Fruit fly (Drosophila melanogaster): Measurements from ENCODE around the gene Ada.
A peak's percentile ranks its signal among the peaks of the same experiment; 100 is the strongest.

The Ada gene

DNA sequence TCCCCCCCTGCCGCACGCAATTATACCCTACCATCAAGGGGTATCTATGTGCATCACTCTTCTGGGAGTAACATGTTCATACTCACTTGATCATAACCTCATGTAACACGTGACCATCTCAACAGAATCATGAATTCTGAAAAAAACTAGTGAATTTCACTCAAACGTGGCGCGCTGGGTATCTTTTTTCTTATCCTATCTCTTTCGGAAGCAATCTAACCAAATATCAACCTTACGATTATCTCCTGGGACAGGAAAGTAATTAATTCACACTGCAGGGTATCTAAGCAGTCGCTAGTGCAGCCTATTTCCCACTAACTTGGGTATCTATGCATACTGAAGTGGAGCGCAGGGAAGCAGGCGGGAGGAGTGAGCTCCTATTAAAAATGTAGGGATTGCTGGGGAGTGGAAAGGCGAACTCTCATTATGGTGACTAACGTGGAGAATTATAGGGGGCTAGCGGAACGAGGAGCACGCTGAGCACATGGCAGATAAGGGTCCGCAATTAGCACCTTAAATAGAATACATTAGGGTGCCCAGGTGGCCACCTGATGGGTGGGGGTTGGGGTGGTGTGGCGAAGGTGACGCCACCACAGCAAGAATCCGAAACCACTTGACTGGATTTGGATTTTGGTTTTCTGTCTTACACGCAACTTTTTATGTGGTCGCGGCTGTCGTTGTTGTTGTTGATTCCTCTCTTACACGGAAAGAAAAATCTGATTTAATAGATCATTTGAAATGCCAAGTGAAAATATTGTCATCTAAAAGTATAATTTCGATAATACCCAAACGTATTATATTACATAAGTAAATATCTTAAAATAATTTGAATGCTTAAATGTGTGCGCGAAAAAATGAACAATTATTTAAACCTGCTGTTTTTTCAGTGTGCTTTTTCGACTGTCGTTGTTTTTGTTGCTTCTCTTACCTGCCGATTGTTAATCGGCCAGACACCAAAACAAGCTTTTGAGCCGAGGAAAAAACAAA, 9.6 kb upstream of the Ada start (continued):
- TF ChIP-seq croc (GFP tag; conservative IDR thresholded peaks at IDR 0.05) (peak; percentile 82), CG4282 (GFP tag; optimal IDR thresholded peaks at IDR 0.05) (peak; percentile 62), ERR (GFP tag; optimal IDR thresholded peaks at IDR 0.05) (peak; percentile 42), CG10462 (GFP tag; optimal IDR thresholded peaks at IDR 0.05) (peak; percentile 64), al (GFP tag; IDR thresholded peaks at IDR 0.05) (no peak), CG12236 (GFP tag; optimal IDR thresholded peaks at IDR 0.05) (peak; percentile 33), CG6813 (GFP tag; optimal IDR thresholded peaks at IDR 0.05) (peak; percentile 91), sug (tag; optimal IDR thresholded peaks at IDR 0.05) (peak; percentile 78), chif (GFP tag; optimal IDR thresholded peaks at IDR 0.05) (peak; percentile 61 to 65), NfI (GFP tag; optimal IDR thresholded peaks at IDR 0.05) (peak; percentile 90), Rx (GFP tag; IDR thresholded peaks at IDR 0.05) (no peak), CG15269 (tag; optimal IDR thresholded peaks at IDR 0.05) (peak; percentile 95), HLH54F (GFP tag; optimal IDR thresholded peaks at IDR 0.05) (peak; percentile 73), CG10209 (GFP tag; optimal IDR thresholded peaks at IDR 0.05) (peak; percentile 91), Awh (GFP tag; IDR thresholded peaks at IDR 0.05) (no peak), CG34224 (GFP tag; IDR thresholded peaks at IDR 0.05; ENCODE audit: partially characterized antibody) (no peak), Mrtf (GFP tag; IDR thresholded peaks at IDR 0.05) (no peak), CG12104 (GFP tag; optimal IDR thresholded peaks at IDR 0.05) (peak; percentile 92), CG4617 (GFP tag; optimal IDR thresholded peaks at IDR 0.05; ENCODE audit: borderline replicate concordance) (peak; percentile 66), CHES-1-like (GFP tag; optimal IDR thresholded peaks at IDR 0.05) (peak; percentile 68), B-H2 (GFP tag; optimal IDR thresholded peaks at IDR 0.05) (peak; percentile 78), ash1 (GFP tag; optimal IDR thresholded peaks at IDR 0.05) (no peak), Fer2 (tag; optimal IDR thresholded peaks at IDR 0.05) (peak; percentile 89), fd3F (GFP tag; optimal IDR thresholded peaks at IDR 0.05) (peak; percentile 92), Hr39 (optimal IDR thresholded peaks at IDR 0.05) (no peak), stwl (tag; optimal IDR thresholded peaks at IDR 0.05) (peak; percentile 12), hbn (GFP tag; IDR thresholded peaks at IDR 0.05; ENCODE audit: partially characterized antibody) (no peak), ara (GFP tag; IDR thresholded peaks at IDR 0.05) (no peak), CG4820 (GFP tag; optimal IDR thresholded peaks at IDR 0.05) (peak; percentile 86), CG7839 (tag; optimal IDR thresholded peaks at IDR 0.05) (peak; percentile 98), CG8388 (GFP tag; optimal IDR thresholded peaks at IDR 0.05) (peak; percentile 94), h (optimal IDR thresholded peaks at IDR 0.05) (no peak), Eip74EF (GFP tag; optimal IDR thresholded peaks at IDR 0.05) (peak in 1 of 2 experiments; percentile 95), chm (GFP tag; IDR thresholded peaks at IDR 0.05) (no peak), ftz-f1 (GFP tag; optimal IDR thresholded peaks at IDR 0.05) (no peak), crc (GFP tag; optimal IDR thresholded peaks at IDR 0.05) (peak; percentile 71), H15 (GFP tag; IDR thresholded peaks at IDR 0.05) (no peak), NFAT (GFP tag; IDR thresholded peaks at IDR 0.05) (no peak), Lim3 (GFP tag; IDR thresholded peaks at IDR 0.05) (no peak), abd-A (tag; optimal IDR thresholded peaks at IDR 0.05) (peak; percentile 22), CG16863 (GFP tag; optimal IDR thresholded peaks at IDR 0.05) (peak; percentile 50), YL-1 (GFP tag; optimal IDR thresholded peaks at IDR 0.05) (peak; percentile 47), CG12769 (tag; optimal IDR thresholded peaks at IDR 0.05) (peak; percentile 91), CG11696 (GFP tag; IDR thresholded peaks at IDR 0.05) (no peak), Elba2 (GFP tag; optimal IDR thresholded peaks at IDR 0.05) (peak; percentile 3), CG32532 (GFP tag; IDR thresholded peaks at IDR 0.05) (no peak), ci (GFP tag; IDR thresholded peaks at IDR 0.05) (no peak), CG10565 (GFP tag; optimal IDR thresholded peaks at IDR 0.05) (peak; percentile 26), CG11723 (GFP tag; optimal IDR thresholded peaks at IDR 0.05) (peak; percentile 82)
